Worm (Caenorhabditis elegans): Measurements from ENCODE around the gene pitr-3.

- TF ChIP-seq nhr-28 (tag; optimal IDR thresholded peaks at IDR 0.05) (no peak), tbx-2 (tag; optimal IDR thresholded peaks at IDR 0.05) (no peak), daf-12 (tag; optimal IDR thresholded peaks at IDR 0.05) (no peak), ZK546.5 (tag; optimal IDR thresholded peaks at IDR 0.05) (no peak)
These were observed 44.0 kb downstream of the pitr-3 start for ce11 chrV:9097213-9097612.
